Worm (Caenorhabditis elegans): ENCODE data around the gene egas-1.

DNA sequence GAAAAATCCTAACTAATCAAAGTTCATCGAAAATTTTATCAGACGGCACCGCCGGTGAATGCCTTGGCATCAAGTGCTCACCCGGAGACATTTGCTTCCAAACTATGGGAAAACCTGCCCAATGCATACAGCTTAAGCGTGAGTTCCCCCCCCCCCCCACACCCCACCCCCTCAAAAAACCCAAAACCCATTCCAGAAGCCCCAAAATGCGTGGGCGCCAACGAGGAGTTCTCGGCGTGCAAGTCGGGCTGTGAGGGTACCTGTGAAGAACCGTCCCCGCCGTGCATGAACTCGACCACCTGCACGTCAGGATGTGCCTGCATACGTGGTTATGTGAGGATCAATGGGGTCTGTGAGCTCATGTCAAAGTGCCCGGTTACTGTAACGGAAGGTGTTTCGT, 34.3 kb downstream of the egas-1 start:
- TF ChIP-seq cog-1 (tag; optimal IDR thresholded peaks at IDR 0.05) (no peak), ref-1 (GFP tag; conservative IDR thresholded peaks at IDR 0.05) (no peak), ztf-23 (GFP tag; IDR thresholded peaks at IDR 0.05) (no peak), flt-1 (GFP tag; IDR thresholded peaks at IDR 0.05) (no peak), med-1 (GFP tag; optimal IDR thresholded peaks at IDR 0.05; ENCODE audit: insufficient read depth) (no peak), ztf-29 (GFP tag; IDR thresholded peaks at IDR 0.05) (no peak), klf-2 (GFP tag; conservative IDR thresholded peaks at IDR 0.05) (no peak)

All from whole organism, midembryonic.